Fruit fly (Drosophila melanogaster): ENCODE data around the gene osk.

Gene osk

DNA sequence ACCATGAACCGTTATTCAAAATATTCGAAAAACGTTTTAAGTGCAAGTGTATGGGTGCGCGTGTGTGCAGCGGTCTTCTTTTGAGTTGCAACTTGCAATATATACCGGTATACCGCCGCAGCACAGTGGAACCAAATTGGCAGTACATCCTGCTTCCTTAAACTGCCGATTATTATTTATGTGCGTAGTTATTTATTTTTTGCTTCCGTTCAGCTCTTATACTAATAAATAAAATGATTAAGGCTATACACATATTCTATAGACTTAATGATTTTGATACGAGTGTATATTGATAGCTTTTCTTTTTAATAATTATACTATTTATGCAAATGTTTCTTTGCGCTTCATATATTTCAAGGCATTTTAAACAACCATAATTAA lies 35.0 kb downstream of the osk start:
- no peak for TF ChIP-seq CG1620 (GFP tag; optimal IDR thresholded peaks at IDR 0.05)
- no peak for TF ChIP-seq Mnt (GFP tag; optimal IDR thresholded peaks at IDR 0.05)
- TF ChIP-seq Clk (GFP tag; optimal IDR thresholded peaks at IDR 0.05): no peak
- no peak for TF ChIP-seq ovo (GFP tag; optimal IDR thresholded peaks at IDR 0.05)
- no peak for TF ChIP-seq Hr96 (GFP tag; optimal IDR thresholded peaks at IDR 0.05)
- no peak for TF ChIP-seq CG7101 (tag; optimal IDR thresholded peaks at IDR 0.05)
- no peak for TF ChIP-seq tj (GFP tag; optimal IDR thresholded peaks at IDR 0.05)
- TF ChIP-seq bab1 (GFP tag; optimal IDR thresholded peaks at IDR 0.05): no peak
- no peak for TF ChIP-seq CG11617 (GFP tag; optimal IDR thresholded peaks at IDR 0.05)
- TF ChIP-seq CG14711 (tag; optimal IDR thresholded peaks at IDR 0.05): no peak
- no peak for TF ChIP-seq cic (GFP tag; optimal IDR thresholded peaks at IDR 0.05)
- TF ChIP-seq CG5204 (GFP tag; optimal IDR thresholded peaks at IDR 0.05): no peak
- no peak for TF ChIP-seq Crg-1 (GFP tag; optimal IDR thresholded peaks at IDR 0.05)
- TF ChIP-seq CG12768 (GFP tag; optimal IDR thresholded peaks at IDR 0.05): no peak
- no peak for TF ChIP-seq CG7045 (GFP tag; optimal IDR thresholded peaks at IDR 0.05)
- no peak for TF ChIP-seq toe (GFP tag; optimal IDR thresholded peaks at IDR 0.05)

DNA sequence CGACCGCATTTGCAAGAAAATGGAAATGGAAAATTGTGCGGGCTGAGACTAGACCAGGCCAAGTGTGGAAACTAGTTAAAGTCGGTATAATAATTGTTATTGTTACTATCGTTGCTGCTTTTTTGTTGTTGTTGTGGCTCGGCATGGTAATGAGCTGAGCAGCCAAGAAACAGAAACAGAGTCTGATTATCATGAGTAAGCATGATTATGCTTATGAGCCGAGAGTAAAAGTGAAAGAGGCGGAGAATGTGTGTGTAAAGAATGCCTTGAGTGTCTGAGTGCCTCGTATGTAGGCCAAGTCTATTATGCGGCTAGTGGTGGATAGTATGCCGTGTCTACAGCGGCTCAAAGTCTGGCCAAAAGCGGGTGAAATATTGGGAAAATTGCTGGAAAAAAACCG lies 35.8 kb downstream of the osk start:
- TF ChIP-seq CG33017 (tag; optimal IDR thresholded peaks at IDR 0.05): no peak
- TF ChIP-seq cnc (optimal IDR thresholded peaks at IDR 0.05): no peak
- TF ChIP-seq CG7045 (GFP tag; optimal IDR thresholded peaks at IDR 0.05): no peak
- no peak for TF ChIP-seq pad (GFP tag; optimal IDR thresholded peaks at IDR 0.05)
- TF ChIP-seq CG7101 (tag; optimal IDR thresholded peaks at IDR 0.05): no peak
- no peak for TF ChIP-seq tj (GFP tag; optimal IDR thresholded peaks at IDR 0.05)
- TF ChIP-seq Mnt (GFP tag; optimal IDR thresholded peaks at IDR 0.05): no peak
- TF ChIP-seq toe (GFP tag; optimal IDR thresholded peaks at IDR 0.05): no peak
- no peak for TF ChIP-seq CG1620 (GFP tag; optimal IDR thresholded peaks at IDR 0.05)

DNA sequence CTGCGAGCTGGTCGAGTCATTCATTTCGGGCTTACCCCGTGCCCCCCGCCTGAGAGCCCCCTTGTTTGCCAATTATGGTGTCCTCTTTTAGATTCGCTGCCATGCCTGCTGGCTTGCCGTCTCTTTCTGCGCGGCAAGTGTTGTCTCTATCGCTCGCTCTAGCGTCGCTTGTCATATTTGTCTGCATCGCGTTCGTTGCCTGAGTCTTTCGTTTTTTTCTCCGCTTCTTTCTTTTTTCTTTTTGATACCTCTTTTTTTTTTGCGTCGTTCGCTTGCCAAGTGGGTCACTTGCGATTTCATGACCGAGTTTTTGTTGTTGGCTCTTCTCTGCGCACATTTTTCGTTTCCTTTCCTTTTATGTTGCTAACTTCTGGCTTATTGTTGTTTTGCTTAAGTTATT lies 36.9 kb downstream of the osk start:
- no peak for TF ChIP-seq CG33017 (tag; optimal IDR thresholded peaks at IDR 0.05)
- no peak for TF ChIP-seq kay (GFP tag; ENCODE audit: borderline replicate concordance)
- TF ChIP-seq CG14711 (tag; optimal IDR thresholded peaks at IDR 0.05): no peak
- TF ChIP-seq CG7045 (GFP tag; optimal IDR thresholded peaks at IDR 0.05): no peak
- TF ChIP-seq Crg-1 (GFP tag; optimal IDR thresholded peaks at IDR 0.05): no peak
- no peak for TF ChIP-seq Hr96 (GFP tag; optimal IDR thresholded peaks at IDR 0.05)
- no peak for TF ChIP-seq CG1620 (GFP tag; optimal IDR thresholded peaks at IDR 0.05)
- no peak for TF ChIP-seq CG7101 (tag; optimal IDR thresholded peaks at IDR 0.05)
- TF ChIP-seq cnc (optimal IDR thresholded peaks at IDR 0.05): no peak

DNA sequence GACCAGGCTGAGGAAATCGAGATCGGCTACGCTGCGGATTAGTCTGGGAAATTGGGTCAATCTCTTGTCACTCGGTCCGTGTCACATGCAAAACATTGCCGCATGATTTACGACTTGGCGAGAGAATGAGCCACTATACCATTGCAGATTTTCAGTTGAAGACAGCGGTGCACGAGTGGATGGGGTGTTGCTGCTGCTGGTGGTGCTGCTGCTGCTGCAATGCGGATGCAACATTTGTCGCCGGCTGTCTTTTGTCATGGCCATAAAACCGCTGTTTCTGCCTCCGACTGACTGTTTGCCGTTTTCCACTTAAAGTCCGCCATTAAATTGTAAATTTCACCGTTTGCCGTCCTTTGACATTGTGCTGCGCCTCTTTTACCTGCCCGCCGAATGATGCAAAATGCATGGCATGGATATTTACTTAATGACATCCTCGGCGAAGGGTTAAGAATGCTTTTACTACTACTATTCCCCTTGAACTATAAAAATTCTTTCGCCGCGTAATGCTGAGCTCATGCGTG lies 41.2 kb downstream of the osk start:
- TF ChIP-seq Clk (GFP tag; optimal IDR thresholded peaks at IDR 0.05) (no peak), CG12768 (GFP tag; optimal IDR thresholded peaks at IDR 0.05) (no peak), CG7045 (GFP tag; optimal IDR thresholded peaks at IDR 0.05) (no peak), CG33017 (tag; optimal IDR thresholded peaks at IDR 0.05) (no peak), CG1620 (GFP tag; optimal IDR thresholded peaks at IDR 0.05) (no peak), CG7101 (tag; optimal IDR thresholded peaks at IDR 0.05) (no peak), CG11617 (GFP tag; optimal IDR thresholded peaks at IDR 0.05) (no peak)

DNA sequence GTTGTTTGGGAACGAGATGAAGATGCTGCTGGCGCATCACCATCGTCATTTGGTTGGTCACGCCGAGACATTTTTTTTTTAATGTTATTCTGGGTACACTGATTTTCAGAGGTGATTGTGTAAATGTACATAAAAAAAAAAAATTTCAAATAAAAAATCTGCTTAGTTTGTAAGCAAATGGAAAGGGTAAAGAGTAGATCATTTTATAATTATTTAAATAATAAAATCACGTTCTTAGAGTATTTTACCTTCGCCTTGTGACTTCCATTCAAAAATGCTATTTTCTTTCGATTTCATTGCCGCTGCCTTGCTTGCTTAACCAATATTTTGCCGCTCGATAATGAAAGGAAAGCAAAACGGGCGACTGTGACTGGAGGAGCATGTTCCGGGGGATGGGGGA lies 43.8 kb downstream of the osk start:
- no peak for TF ChIP-seq ovo (GFP tag; optimal IDR thresholded peaks at IDR 0.05)
- TF ChIP-seq bab1 (GFP tag; optimal IDR thresholded peaks at IDR 0.05): no peak
- no peak for TF ChIP-seq pad (GFP tag; optimal IDR thresholded peaks at IDR 0.05)
- no peak for TF ChIP-seq toe (GFP tag; optimal IDR thresholded peaks at IDR 0.05)
- no peak for TF ChIP-seq CG1620 (GFP tag; optimal IDR thresholded peaks at IDR 0.05)
- TF ChIP-seq Crg-1 (GFP tag; optimal IDR thresholded peaks at IDR 0.05): no peak
- no peak for TF ChIP-seq CG12768 (GFP tag; optimal IDR thresholded peaks at IDR 0.05)
- TF ChIP-seq CG33017 (tag; optimal IDR thresholded peaks at IDR 0.05): no peak
- TF ChIP-seq Clk (GFP tag; optimal IDR thresholded peaks at IDR 0.05): no peak
- no peak for TF ChIP-seq Hr96 (GFP tag; optimal IDR thresholded peaks at IDR 0.05)
- TF ChIP-seq CG11617 (GFP tag; optimal IDR thresholded peaks at IDR 0.05): no peak
- TF ChIP-seq cnc (optimal IDR thresholded peaks at IDR 0.05): no peak
- no peak for TF ChIP-seq cic (GFP tag; optimal IDR thresholded peaks at IDR 0.05)
- TF ChIP-seq CG5204 (GFP tag; optimal IDR thresholded peaks at IDR 0.05): no peak
- TF ChIP-seq tj (GFP tag; optimal IDR thresholded peaks at IDR 0.05): no peak
- TF ChIP-seq kay (GFP tag; ENCODE audit: borderline replicate concordance): no peak
- no peak for TF ChIP-seq CG7045 (GFP tag; optimal IDR thresholded peaks at IDR 0.05)

DNA sequence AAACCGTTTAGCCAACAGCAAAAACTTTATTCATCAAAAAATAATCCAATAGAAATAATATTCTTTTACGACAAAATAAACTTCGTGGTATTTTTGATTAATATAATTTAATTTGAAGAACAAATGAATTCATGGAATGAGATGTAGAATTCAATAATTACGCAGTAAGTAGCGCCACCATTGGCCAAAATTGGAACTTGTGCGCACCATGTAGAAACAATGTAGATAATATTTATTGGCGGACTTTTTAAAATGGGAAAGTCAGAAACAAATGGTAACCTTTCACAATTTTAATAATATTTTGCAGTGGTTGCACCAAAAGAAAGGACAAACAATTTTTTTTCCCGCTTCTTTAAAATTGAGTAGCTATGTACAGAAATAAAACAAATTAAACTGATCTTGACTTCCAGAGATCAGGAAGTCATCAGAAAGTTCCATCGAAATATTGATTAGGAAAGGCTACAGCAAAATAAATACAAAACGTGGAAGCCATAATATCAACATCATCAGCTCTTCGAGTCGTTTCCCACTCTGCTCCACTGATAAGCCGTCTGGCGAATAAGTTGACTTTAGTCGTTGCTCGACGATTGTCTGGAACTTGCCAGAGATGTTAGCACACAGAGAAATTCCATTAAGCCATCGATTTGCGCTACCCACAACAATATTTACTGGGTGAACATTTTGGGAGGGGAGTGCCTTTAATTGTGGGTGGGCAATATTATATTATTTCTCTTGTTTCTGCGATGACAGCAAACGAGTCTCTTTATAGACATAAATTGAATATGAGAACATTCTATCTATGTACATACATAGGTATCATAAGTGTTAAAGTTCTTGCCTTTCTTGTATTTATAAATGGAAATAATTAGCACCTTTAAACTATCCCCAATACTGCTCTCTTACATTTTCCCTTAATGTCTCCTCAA lies 45.2 kb downstream of the osk start:
- TF ChIP-seq CG7045 (GFP tag; optimal IDR thresholded peaks at IDR 0.05) (no peak), tj (GFP tag; optimal IDR thresholded peaks at IDR 0.05) (no peak), CG12768 (GFP tag; optimal IDR thresholded peaks at IDR 0.05) (peak; percentile 39), bab1 (GFP tag; optimal IDR thresholded peaks at IDR 0.05) (no peak), toe (GFP tag; optimal IDR thresholded peaks at IDR 0.05) (peak; percentile 28)

DNA sequence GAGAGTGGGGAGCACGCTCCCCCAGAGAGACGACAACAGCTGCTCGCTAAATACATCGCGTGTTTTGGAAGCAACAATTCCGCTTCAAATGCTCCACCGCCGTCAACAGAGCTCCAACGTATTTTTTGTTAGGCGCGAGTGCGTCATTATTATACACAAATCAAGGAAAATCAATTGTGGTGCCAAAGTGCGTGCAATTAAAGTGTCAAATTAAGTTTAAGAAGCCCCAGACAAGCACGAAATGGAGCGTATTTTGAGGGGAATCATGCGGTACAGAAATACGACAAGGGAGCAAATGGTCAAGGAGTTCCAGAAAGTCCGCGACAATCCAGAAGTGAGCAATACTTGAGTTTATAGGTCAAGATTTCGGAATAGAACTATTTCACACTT lies 45.8 kb downstream of the osk start, which contains the start of gene CAHbeta:
CAHbeta (plus strand) TSS at position 85 of the 390 bp plus-strand sequence.
- TF ChIP-seq CG11617 (GFP tag; optimal IDR thresholded peaks at IDR 0.05) (peak; percentile 32), Mnt (GFP tag; optimal IDR thresholded peaks at IDR 0.05) (peak; percentile 50), CG7101 (tag; optimal IDR thresholded peaks at IDR 0.05) (peak; percentile 9), CG33017 (tag; optimal IDR thresholded peaks at IDR 0.05) (no peak), Hr96 (GFP tag; optimal IDR thresholded peaks at IDR 0.05) (peak; percentile 53), CG12768 (GFP tag; optimal IDR thresholded peaks at IDR 0.05) (peak; percentile 67), Crg-1 (GFP tag; optimal IDR thresholded peaks at IDR 0.05) (no peak), kay (GFP tag; ENCODE audit: borderline replicate concordance) (peak; percentile 95), tj (GFP tag; optimal IDR thresholded peaks at IDR 0.05) (no peak), bab1 (GFP tag; optimal IDR thresholded peaks at IDR 0.05) (peak; percentile 57), ovo (GFP tag; optimal IDR thresholded peaks at IDR 0.05) (no peak), CG5204 (GFP tag; optimal IDR thresholded peaks at IDR 0.05) (no peak), cic (GFP tag; optimal IDR thresholded peaks at IDR 0.05) (peak; percentile 32), pad (GFP tag; optimal IDR thresholded peaks at IDR 0.05) (peak; percentile 34), Clk (GFP tag; optimal IDR thresholded peaks at IDR 0.05) (no peak), toe (GFP tag; optimal IDR thresholded peaks at IDR 0.05) (no peak), CG7045 (GFP tag; optimal IDR thresholded peaks at IDR 0.05) (peak; percentile 44), CG14711 (tag; optimal IDR thresholded peaks at IDR 0.05) (peak; percentile 11), CG1620 (GFP tag; optimal IDR thresholded peaks at IDR 0.05) (no peak), cnc (optimal IDR thresholded peaks at IDR 0.05) (no peak)
